Worm (Caenorhabditis elegans) whole organism, L1 larva: ENCODE measurements around the gene C25F9.8.
"Not testable (repeated sequence)": the region's sequence is repeated elsewhere in the genome, so short reads cannot be mapped to it uniquely, and the experiment has no call there.

Experiments
- C04F5.9 ChIP-seq: sonication (generic microtip); optimal IDR thresholded peaks from 2 replicates; lab custom pipeline; 2016; ENCODE audit warnings: missing genetic modification characterization, missing compliant biosample characterization
- C16A3.4 ChIP-seq: fragments of 150-350 bp; optimal IDR thresholded peaks from 2 replicates; lab custom pipeline; 2014; ENCODE audit warnings: missing biosample characterization, missing genetic modification characterization
- aha-1 ChIP-seq: fragments of 150-350 bp; optimal IDR thresholded peaks from 2 replicates; lab custom pipeline; 2014; ENCODE audit warnings: missing biosample characterization, missing genetic modification characterization
- blmp-1 ChIP-seq: fragments of 150-350 bp; optimal IDR thresholded peaks from 2 replicates; lab custom pipeline; 2014; ENCODE audit warnings: missing biosample characterization, missing genetic modification characterization
- ceh-63 ChIP-seq: fragments of 200-800 bp; sonication (Bioruptor generic); optimal IDR thresholded peaks from 2 replicates; lab custom pipeline; 2018; ENCODE audit warnings: mild to moderate bottlenecking, missing genetic modification characterization, missing compliant biosample characterization
- ceh-8 ChIP-seq: fragments of 200-800 bp; sonication (Bioruptor generic); optimal IDR thresholded peaks from 2 replicates; lab custom pipeline; 2018; ENCODE audit warnings: mild to moderate bottlenecking, missing genetic modification characterization, moderate library complexity, missing compliant biosample characterization
- ceh-90 ChIP-seq: sonication (generic microtip); optimal IDR thresholded peaks from 2 replicates; lab custom pipeline; 2016; ENCODE audit warnings: missing genetic modification characterization, missing compliant biosample characterization
- dpl-1 ChIP-seq, 3 experiments: fragments of 150-350 bp in 2 of 3; sonication (generic microtip) in 1 of 3; optimal IDR thresholded peaks; 2 replicates each; lab custom pipeline; 2014 to 2017; ENCODE audit warnings: missing biosample characterization in 3 of 3, missing genetic modification characterization in 3 of 3, missing genetic modification reagents in 3 of 3
- efl-1 ChIP-seq, 4 experiments: fragments of 150-350 bp; optimal IDR thresholded peaks in 3 of 4; peaks in 1 of 4; 1 replicate in 1 of 4; 2 replicates in 3 of 4; lab custom pipeline; 2014; ENCODE audit warnings: missing biosample characterization in 2 of 4, missing genetic modification characterization in 2 of 4, missing genetic modification reagents in 2 of 4
- egl-27 ChIP-seq, 2 experiments: fragments of 150-350 bp in 1 of 2; sonication (generic microtip); optimal IDR thresholded peaks; 3 replicates each; lab custom pipeline; 2017 to 2018; ENCODE audit warnings: missing biosample characterization in 2 of 2, missing genetic modification characterization in 2 of 2, missing genetic modification reagents in 2 of 2
- elt-2 ChIP-seq: sonication (generic microtip); optimal IDR thresholded peaks from 2 replicates; lab custom pipeline; 2016; ENCODE audit warnings: missing genetic modification characterization, mild to moderate bottlenecking, inconsistent platforms, missing compliant biosample characterization, missing genetic modification reagents
- fkh-10 ChIP-seq: sonication (generic microtip); optimal IDR thresholded peaks from 2 replicates; lab custom pipeline; 2017; ENCODE audit warnings: missing biosample characterization, missing genetic modification reagents, missing genetic modification characterization
- lin-14 ChIP-seq: fragments of 200-800 bp; sonication (Bioruptor generic); optimal IDR thresholded peaks from 2 replicates; lab custom pipeline; 2018; ENCODE audit warnings: mild to moderate bottlenecking, missing genetic modification characterization, moderate library complexity, missing compliant biosample characterization
- lin-15B ChIP-seq: fragments of 150-350 bp; sonication (generic microtip); optimal IDR thresholded peaks from 3 replicates; lab custom pipeline; 2014; ENCODE audit warnings: missing biosample characterization, missing genetic modification characterization
- lin-35 ChIP-seq, 2 experiments: fragments of 150-350 bp; optimal IDR thresholded peaks; 2 replicates each; lab custom pipeline; 2014; ENCODE audit warnings: missing biosample characterization in 2 of 2, missing genetic modification characterization in 2 of 2, missing genetic modification reagents in 2 of 2
- mef-2 ChIP-seq: fragments of 150-350 bp; optimal IDR thresholded peaks from 2 replicates; lab custom pipeline; 2014; ENCODE audit warnings: missing biosample characterization, missing genetic modification characterization
- nhr-20 ChIP-seq: sonication (generic microtip); optimal IDR thresholded peaks from 2 replicates; lab custom pipeline; 2016; ENCODE audit warnings: mild to moderate bottlenecking, missing genetic modification characterization, missing compliant biosample characterization
- nhr-71 ChIP-seq: sonication (generic microtip); optimal IDR thresholded peaks from 2 replicates; lab custom pipeline; 2016; ENCODE audit warnings: mild to moderate bottlenecking, missing genetic modification characterization, moderate library complexity, missing compliant biosample characterization
- nhr-85 ChIP-seq: sonication (generic microtip); peaks from one replicate; lab custom pipeline; 2016; ENCODE audit warnings: missing genetic modification characterization, inconsistent platforms, missing compliant biosample characterization
- nhr-90 ChIP-seq: sonication (generic microtip); optimal IDR thresholded peaks from 2 replicates; lab custom pipeline; 2016; ENCODE audit warnings: mild to moderate bottlenecking, missing genetic modification characterization, missing compliant biosample characterization; ENCODE audit not compliant: poor library complexity
- pqm-1 ChIP-seq: sonication (generic microtip); optimal IDR thresholded peaks from 3 replicates; lab custom pipeline; 2017; ENCODE audit warnings: missing biosample characterization, missing genetic modification characterization
- snu-23 ChIP-seq: sonication (generic microtip); optimal IDR thresholded peaks from 2 replicates; lab custom pipeline; 2016; ENCODE audit warnings: missing genetic modification characterization, missing compliant biosample characterization
- tbx-2 ChIP-seq: sonication (generic microtip); optimal IDR thresholded peaks from 2 replicates; lab custom pipeline; 2016; ENCODE audit warnings: missing genetic modification characterization, missing compliant biosample characterization
- unc-86 ChIP-seq: sonication (generic microtip); optimal IDR thresholded peaks from 2 replicates; lab custom pipeline; 2016; ENCODE audit warnings: missing genetic modification characterization, missing compliant biosample characterization
- unc-98 ChIP-seq: fragments of 200-800 bp; sonication (Bioruptor generic); IDR thresholded peaks from 2 replicates; pipeline ENCODE4 v1.3.6; 2022; ENCODE audit warnings: missing genetic modification characterization, missing compliant biosample characterization
- xbp-1 ChIP-seq: sonication (generic microtip); optimal IDR thresholded peaks from 2 replicates; lab custom pipeline; 2016; ENCODE audit warnings: missing genetic modification characterization, missing compliant biosample characterization
- zip-4 ChIP-seq: fragments of 200-800 bp; sonication (Bioruptor generic); optimal IDR thresholded peaks from 2 replicates; lab custom pipeline; 2018; ENCODE audit warnings: mild to moderate bottlenecking, missing genetic modification characterization, moderate library complexity, missing compliant biosample characterization
- ztf-4 ChIP-seq: fragments of 150-350 bp; optimal IDR thresholded peaks from 2 replicates; lab custom pipeline; 2014; ENCODE audit warnings: missing biosample characterization, missing genetic modification characterization

Gene C25F9.8

DNA sequence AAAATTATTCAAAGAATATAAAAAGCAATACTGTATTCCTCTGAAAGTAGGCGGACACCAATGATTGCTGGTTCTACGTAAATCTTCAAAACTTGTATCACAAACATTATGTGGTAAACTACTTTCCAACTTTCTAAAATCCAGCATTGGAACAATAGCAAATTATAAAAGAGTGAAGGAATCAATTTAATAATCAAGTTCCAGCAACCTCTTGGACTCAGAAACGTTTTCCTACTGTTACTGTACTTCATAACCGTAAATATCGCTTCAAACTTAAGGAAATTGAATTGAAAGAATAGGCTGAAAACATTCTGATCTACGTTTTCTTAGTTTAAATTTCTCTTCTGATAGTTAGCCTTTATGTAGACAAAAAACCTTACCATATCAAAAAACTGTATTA, 8.8 kb downstream of the C25F9.8 start:
- no peak for TF ChIP-seq C16A3.4 (tag; lab: Kevin White, UChicago)
- no peak for TF ChIP-seq efl-1 (optimal IDR thresholded peaks at IDR 0.05; lab: Kevin White, UChicago)
- TF ChIP-seq efl-1 (GFP tag; optimal IDR thresholded peaks at IDR 0.05 in 1 of 2; lab: Kevin White, UChicago), result peak in 1 of 2 experiments; percentile 68

DNA sequence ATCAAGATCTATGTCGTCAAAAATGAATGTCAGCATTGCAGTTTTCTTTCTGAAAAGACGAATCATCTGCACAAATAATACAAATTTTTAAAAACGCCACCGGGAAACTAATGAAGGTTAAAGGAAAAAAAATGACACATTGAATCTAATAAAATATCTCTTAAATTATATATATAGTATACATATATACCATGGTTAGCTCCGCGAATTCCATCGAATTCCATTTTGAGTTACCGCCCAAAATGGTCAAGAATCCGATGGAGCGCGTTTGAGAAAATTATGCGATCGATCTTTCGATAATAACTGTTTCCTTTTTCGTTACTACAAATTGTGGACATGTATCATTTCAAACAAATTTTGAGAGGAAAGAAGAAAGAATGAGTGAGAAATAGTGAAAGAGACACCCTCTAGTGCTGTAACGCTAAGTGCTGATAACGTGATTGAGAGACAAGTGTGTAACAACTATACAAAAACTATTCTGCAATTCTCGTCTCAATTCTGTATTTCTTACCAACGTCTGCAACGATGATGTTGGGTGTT, 10.5 kb downstream of the C25F9.8 start, which contains the start of the genes C25F9.6 and C25F9.10:
Gene C25F9.6 (minus strand): TSS at position 51 of the 540 bp plus-strand sequence.
Gene C25F9.10 (plus strand): TSS at position 454 of the 540 bp plus-strand sequence.
- TF ChIP-seq dpl-1 (GFP tag; optimal IDR thresholded peaks at IDR 0.05; lab: Kevin White, UChicago) (peak in 1 of 3 experiments; percentile 35), fkh-10 (GFP tag; lab: Kevin White, UChicago) (no peak), ceh-8 (GFP tag; lab: Kevin White, UChicago) (no peak), elt-2 (tag; lab: Kevin White, UChicago) (peak; percentile 15), ceh-63 (GFP tag; lab: Kevin White, UChicago) (no peak), aha-1 (tag; lab: Kevin White, UChicago) (no peak), lin-35 (GFP tag; optimal IDR thresholded peaks at IDR 0.05; lab: Kevin White, UChicago) (peak in 1 of 2 experiments; percentile 72), mef-2 (tag; lab: Kevin White, UChicago) (no peak), efl-1 (optimal IDR thresholded peaks at IDR 0.05; lab: Kevin White, UChicago) (no peak), efl-1 (GFP tag; optimal IDR thresholded peaks at IDR 0.05 in 1 of 2; lab: Kevin White, UChicago) (peak in 1 of 2 experiments; percentile 97), C04F5.9 (tag; lab: Kevin White, UChicago) (no peak), egl-27 (tag; optimal IDR thresholded peaks at IDR 0.05; lab: Kevin White, UChicago) (no peak)

DNA sequence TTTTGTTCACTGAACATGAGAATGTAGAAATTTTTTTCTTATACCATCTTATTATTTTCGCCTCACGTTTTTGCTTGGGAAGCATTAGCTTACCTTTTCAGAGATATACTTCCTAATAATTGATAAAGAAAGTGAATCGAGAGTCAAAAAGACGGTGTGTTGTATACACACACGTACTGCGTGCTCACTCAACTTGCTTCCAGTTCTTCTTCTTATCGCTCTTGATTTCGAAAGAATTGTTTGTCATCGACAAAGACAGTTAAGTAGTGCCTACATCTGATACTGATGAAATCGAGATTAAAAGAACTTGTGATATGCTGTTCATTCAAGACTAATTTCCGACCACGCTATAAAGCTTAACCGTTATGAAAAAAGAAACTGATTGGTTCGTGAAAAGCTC, 15.8 kb downstream of the C25F9.8 start, which contains the start of gene C25F9.5:
Gene C25F9.5 (minus strand): TSS at position 195 of the 400 bp plus-strand sequence.
- no peak for TF ChIP-seq fkh-10 (GFP tag; lab: Kevin White, UChicago)
- peak; percentile 69 for TF ChIP-seq elt-2 (tag; lab: Kevin White, UChicago)
- TF ChIP-seq lin-35 (GFP tag; optimal IDR thresholded peaks at IDR 0.05; lab: Kevin White, UChicago), result peak in 1 of 2 experiments; percentile 26
- TF ChIP-seq, all 84 proteins: peak for 2

DNA sequence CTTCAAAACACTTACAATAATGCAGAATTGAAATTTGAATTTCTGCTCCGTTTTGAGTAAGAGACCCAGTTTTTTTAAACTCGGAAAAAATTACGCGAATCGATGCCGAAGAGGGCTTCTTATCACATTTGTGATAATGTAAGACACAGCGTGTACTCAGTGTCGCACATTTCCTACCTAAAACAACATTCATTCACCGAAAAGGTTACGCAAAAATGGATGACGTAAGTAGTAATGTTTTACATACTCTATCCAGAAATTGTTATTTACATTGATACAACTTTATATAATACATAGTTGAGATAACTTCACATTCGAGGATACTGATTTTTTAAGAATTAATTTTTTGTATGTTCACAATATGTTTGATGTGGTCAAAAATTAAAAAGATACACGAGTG, 21.6 kb downstream of the C25F9.8 start, which contains the start of the genes C25F9.4 and C25F9.9:
Gene C25F9.4 (minus strand): TSS at position 101 of the 400 bp plus-strand sequence.
Gene C25F9.9 (plus strand): TSS at position 137 of the 400 bp plus-strand sequence.
- TF ChIP-seq fkh-10 (GFP tag; lab: Kevin White, UChicago) (no peak), unc-98 (GFP tag; lab: Robert Waterston, UW) (no peak), ztf-4 (no peak), nhr-85 (tag; lab: Kevin White, UChicago) (peak; percentile 33)

- TF ChIP-seq xbp-1 (tag; lab: Kevin White, UChicago), result no peak
- peak; percentile 27 for TF ChIP-seq elt-2 (tag; lab: Kevin White, UChicago)
Measured at ce11 chrV:19417836-19418235, 23.0 kb downstream of the C25F9.8 start, which contains the start of gene C25F9.15. C25F9.15 (plus strand) TSS chrV:19418136.

ce11 chrV:19419301-19419700, 24.5 kb downstream of the C25F9.8 start:
- not testable (repeated sequence) for TF ChIP-seq efl-1 (optimal IDR thresholded peaks at IDR 0.05; lab: Kevin White, UChicago)
- peak in 1 of 2 experiments; percentile 44 for TF ChIP-seq efl-1 (GFP tag; optimal IDR thresholded peaks at IDR 0.05 in 1 of 2; lab: Kevin White, UChicago)
- peak; percentile 48 for TF ChIP-seq elt-2 (tag; lab: Kevin White, UChicago)

DNA sequence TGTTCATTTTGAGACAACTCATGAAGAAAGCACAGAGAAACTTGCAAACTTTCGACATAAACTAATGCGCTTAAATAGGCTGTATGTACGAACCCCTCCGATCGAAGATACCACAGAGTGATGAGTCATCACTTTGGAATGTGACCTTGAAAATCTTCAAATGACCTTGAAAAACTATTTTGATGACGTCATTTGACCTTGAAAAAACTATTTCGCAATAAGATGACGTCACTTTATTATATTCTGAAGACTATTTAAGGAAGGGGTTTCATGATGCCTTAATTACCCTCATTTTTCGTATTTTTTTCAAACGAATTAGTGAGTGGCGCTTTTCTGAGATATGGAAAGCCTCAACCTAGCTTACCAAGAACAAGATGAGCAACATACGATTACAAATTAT, 26.3 kb downstream of the C25F9.8 start, which contains the start of gene C25F9.2:
Gene C25F9.2 (plus strand): TSS at position 341 of the 400 bp plus-strand sequence.
- peak; percentile 13 for TF ChIP-seq zip-4 (GFP tag; lab: Kevin White, UChicago)
- TF ChIP-seq unc-86 (tag; lab: Kevin White, UChicago), result no peak

ce11 chrV:19428097-19428496, 33.2 kb downstream of the C25F9.8 start:
- TF ChIP-seq nhr-90 (tag; lab: Kevin White, UChicago) (peak; percentile 12), fkh-10 (GFP tag; lab: Kevin White, UChicago) (no peak), ceh-90 (tag; lab: Kevin White, UChicago) (no peak), pqm-1 (tag; lab: Kevin White, UChicago) (no peak), blmp-1 (peak; percentile 20), lin-15B (tag; lab: Kevin White, UChicago) (no peak), nhr-85 (tag; lab: Kevin White, UChicago) (peak; percentile 88), lin-14 (GFP tag; lab: Kevin White, UChicago) (peak; percentile 61), nhr-20 (tag; lab: Kevin White, UChicago) (peak; percentile 60), snu-23 (GFP tag; lab: Kevin White, UChicago) (peak; percentile 55), tbx-2 (tag; lab: Kevin White, UChicago) (no peak), nhr-71 (tag; lab: Kevin White, UChicago) (peak; percentile 24)
